Fruit fly (Drosophila melanogaster) S2 (cell line): ENCODE measurements around the gene CG15822.

Source experiments
- CG8478 ChIP-seq: fragments of >200 bp; optimal IDR thresholded peaks from 2 replicates; lab custom pipeline; 2018
- CTCF ChIP-seq, 2 experiments: fragments of >200 bp; optimal IDR thresholded peaks; 2 replicates each; lab custom pipeline; 2018

- TF ChIP-seq CG8478 (lab: Kevin White, UChicago) = no peak
- TF ChIP-seq CTCF (optimal IDR thresholded peaks at IDR 0.05; lab: Kevin White, UChicago) = no peak
These were observed 11.9 kb downstream of the CG15822 start, which contains the start of gene zormin for dm6 chr3L:2151588-2152372.
